Fruit fly (Drosophila melanogaster) Kc167 (cell line): ENCODE results near the gene Mlp84B.

Experiments used
- Myc ChIP-seq: fragments of >200 bp; optimal IDR thresholded peaks from 2 replicates; lab custom pipeline; 2017; ENCODE audit warnings: missing external identifiers
- Sin3A ChIP-seq: fragments of >200 bp; optimal IDR thresholded peaks from 2 replicates; lab custom pipeline; 2018; ENCODE audit warnings: missing external identifiers
- h ChIP-seq: fragments of >200 bp; optimal IDR thresholded peaks from 3 replicates; lab custom pipeline; 2018; ENCODE audit warnings: missing external identifiers
- insv ChIP-seq: fragments of >200 bp; optimal IDR thresholded peaks from 3 replicates; lab custom pipeline; 2018; ENCODE audit warnings: missing external identifiers
- psq ChIP-seq: fragments of >200 bp; optimal IDR thresholded peaks from 2 replicates; lab custom pipeline; 2017; ENCODE audit warnings: missing external identifiers
- ttk ChIP-seq: sonication (Bioruptor generic); optimal IDR thresholded peaks from 2 replicates; lab custom pipeline; 2017; ENCODE audit warnings: missing external identifiers

The Mlp84B gene

DNA sequence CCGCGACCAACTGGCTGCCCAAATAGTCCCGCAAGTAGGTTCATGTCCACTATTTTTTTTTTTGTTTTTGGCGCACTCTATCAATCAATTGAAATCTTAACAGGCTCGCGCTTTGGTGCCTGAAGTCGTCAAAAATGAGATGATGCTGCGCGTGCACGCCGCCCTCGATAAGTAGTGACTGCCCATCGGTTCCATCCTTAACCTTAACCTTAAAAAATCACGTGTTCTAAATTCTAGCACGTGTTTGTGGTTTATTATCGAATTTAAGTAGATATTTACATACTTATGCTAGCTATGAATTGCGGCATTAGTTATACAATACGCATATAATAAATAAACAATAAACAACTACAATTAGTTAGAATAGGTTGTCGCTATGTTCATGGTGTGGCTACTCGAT lies 23.2 kb downstream of the Mlp84B start:
- no peak for TF ChIP-seq Myc
- TF ChIP-seq psq (lab: Kevin White, UChicago), result no peak
- TF ChIP-seq h (lab: Kevin White, UChicago), result no peak
- no peak for TF ChIP-seq insv (lab: Kevin White, UChicago)
- no peak for TF ChIP-seq Sin3A
- no peak for TF ChIP-seq ttk (lab: Kevin White, UChicago)

DNA sequence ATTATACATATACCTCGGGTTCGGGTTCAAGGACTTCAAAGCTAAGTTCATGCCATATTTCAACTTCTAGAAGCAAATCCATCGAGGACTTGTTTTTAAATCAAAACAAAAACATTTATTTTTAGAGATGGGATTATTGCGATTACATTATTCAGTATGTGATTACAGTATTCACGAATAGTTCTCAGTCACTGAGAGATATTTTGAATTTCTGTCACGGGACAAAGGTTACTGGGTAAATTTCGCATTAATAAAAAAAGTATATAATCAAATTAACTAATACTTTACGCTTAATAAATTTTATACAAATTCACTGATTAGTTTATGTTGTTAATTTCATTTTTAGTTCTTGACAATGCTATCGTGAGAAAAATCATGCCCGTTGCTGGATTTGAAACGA lies 23.9 kb downstream of the Mlp84B start:
- no peak for TF ChIP-seq Sin3A
- no peak for TF ChIP-seq insv (lab: Kevin White, UChicago)
- no peak for TF ChIP-seq psq (lab: Kevin White, UChicago)
- no peak for TF ChIP-seq ttk (lab: Kevin White, UChicago)
- TF ChIP-seq h (lab: Kevin White, UChicago), result no peak

DNA sequence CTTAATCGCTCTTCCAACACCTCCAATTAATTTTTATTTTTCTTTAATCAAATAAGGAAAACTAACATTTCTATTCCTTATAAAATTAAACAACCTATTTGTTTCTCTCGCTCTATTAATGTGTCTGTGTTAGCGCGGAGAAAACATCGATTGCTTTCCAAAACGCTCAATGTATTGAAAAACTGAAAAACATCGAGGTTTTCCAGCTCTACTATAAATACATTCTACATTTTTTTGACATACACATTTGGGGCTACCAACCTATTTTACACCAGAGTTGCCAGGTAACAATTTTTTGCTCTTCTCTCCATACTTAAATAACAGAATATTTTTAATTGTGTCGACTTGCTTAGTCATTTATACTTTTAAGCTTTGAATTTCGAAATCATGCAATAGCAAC lies 25.6 kb downstream of the Mlp84B start:
- TF ChIP-seq insv (lab: Kevin White, UChicago) (no peak), ttk (lab: Kevin White, UChicago) (no peak), psq (lab: Kevin White, UChicago) (no peak)

DNA sequence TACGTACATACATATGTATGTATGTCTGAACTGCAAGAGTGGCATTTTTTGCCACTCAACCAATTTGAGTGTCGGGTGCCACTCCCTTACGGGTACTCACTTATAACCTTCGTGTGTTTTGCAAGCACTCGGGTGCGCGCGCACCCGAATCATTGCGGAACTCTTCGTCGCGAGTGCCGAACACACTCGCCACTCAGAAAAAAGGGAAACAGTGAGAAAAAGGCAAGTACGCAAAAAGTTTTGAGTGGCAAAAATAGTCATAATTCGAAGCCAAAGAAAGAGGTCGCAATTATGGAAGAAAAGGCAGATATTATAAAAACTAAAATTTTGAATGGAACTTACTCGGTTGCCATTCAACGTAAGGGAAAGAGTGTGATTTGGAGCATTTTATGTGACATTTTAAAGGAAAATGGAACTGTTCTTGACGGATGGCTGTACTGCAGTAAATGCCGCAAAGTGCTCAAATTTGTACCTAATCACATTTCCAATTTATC lies 27.1 kb downstream of the Mlp84B start:
- TF ChIP-seq Sin3A, result no peak
- TF ChIP-seq Myc, result no peak
- no peak for TF ChIP-seq psq (lab: Kevin White, UChicago)

DNA sequence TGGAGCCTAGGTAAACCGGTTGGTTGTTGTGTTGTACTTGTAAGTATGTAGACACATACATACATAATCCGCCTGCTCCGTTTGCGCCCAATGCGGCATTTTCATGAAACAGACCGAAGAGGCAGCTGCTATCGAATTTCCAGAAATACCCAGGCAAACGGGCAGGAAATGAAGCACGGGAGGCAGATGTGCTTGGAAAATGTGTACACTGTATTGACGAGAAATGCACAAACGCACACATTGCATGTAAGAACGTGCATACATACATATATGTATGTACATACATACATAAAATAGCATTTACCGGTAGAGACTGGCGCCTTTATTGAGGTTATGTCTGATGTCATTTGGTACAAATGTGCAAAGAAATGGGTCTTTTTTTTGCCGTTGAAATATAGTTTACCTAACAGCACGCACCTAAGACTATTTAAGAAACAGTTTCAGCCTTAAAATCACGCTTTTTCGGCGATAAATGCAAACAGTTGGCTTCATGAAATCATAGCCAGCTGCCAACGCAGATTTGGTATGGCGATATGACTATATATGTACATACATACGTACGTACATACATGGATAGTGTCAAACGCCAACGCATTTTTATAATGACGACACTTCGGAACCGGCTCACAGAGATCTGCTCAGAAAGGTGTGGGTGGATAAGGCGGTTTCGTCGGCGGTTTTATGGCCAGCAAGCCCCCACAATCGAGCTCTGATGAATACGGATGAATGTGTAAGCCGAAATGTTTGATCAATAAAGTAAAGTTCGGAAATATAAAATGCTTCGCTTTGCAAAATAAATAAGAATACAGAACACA lies 27.8 kb downstream of the Mlp84B start:
- TF ChIP-seq Myc, result no peak
- TF ChIP-seq h (lab: Kevin White, UChicago), result no peak
- no peak for TF ChIP-seq ttk (lab: Kevin White, UChicago)
- TF ChIP-seq insv (lab: Kevin White, UChicago), result no peak
- TF ChIP-seq psq (lab: Kevin White, UChicago), result no peak
- TF ChIP-seq Sin3A, result no peak

DNA sequence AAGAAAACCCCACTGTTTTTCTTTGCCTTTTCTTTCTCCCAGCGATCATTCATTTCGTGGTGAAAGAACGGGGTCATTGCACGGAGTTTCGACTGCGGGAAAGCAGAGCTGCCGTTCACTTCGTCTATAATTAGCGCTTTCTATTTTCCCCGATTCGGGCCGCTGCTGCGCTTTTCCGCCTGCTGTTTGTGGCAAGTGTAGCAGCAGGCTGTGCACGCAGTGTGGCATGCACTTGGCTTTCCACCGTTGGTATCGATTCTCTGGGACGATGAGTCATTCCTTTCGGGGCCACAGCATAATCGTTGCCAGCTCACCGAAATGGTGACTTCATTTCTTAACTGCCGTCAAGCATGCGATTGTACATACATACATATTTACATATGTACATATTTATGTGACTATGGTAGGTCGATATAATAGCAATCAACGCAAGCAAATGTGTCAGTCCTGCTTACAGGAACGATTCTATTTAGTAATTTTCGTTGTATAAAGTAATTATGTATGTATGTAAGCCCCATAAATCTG lies 28.6 kb downstream of the Mlp84B start:
- no peak for TF ChIP-seq Sin3A

DNA sequence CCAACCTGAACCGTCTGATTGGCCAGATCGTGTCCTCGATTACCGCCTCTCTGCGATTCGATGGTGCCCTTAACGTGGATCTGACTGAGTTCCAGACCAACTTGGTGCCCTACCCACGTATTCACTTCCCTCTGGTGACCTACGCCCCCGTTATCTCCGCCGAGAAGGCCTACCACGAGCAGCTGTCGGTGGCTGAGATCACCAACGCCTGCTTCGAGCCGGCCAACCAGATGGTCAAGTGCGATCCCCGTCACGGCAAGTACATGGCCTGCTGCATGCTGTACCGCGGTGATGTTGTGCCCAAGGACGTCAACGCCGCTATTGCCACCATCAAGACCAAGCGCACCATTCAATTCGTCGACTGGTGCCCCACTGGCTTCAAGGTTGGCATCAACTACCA lies 29.6 kb downstream of the Mlp84B start:
- no peak for TF ChIP-seq Myc
- TF ChIP-seq Sin3A, result no peak
- TF ChIP-seq ttk (lab: Kevin White, UChicago), result no peak
- TF ChIP-seq psq (lab: Kevin White, UChicago), result no peak
- TF ChIP-seq insv (lab: Kevin White, UChicago), result no peak
- TF ChIP-seq h (lab: Kevin White, UChicago), result no peak

DNA sequence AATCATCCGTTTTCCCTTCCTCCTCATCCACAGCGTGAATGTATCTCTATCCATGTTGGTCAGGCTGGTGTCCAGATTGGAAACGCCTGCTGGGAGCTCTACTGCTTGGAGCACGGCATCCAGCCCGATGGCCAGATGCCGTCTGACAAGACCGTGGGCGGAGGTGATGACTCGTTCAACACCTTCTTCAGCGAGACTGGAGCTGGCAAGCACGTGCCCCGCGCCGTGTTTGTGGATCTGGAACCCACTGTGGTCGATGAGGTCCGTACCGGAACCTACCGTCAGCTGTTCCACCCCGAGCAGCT lies 30.4 kb downstream of the Mlp84B start:
- no peak for TF ChIP-seq ttk (lab: Kevin White, UChicago)

DNA sequence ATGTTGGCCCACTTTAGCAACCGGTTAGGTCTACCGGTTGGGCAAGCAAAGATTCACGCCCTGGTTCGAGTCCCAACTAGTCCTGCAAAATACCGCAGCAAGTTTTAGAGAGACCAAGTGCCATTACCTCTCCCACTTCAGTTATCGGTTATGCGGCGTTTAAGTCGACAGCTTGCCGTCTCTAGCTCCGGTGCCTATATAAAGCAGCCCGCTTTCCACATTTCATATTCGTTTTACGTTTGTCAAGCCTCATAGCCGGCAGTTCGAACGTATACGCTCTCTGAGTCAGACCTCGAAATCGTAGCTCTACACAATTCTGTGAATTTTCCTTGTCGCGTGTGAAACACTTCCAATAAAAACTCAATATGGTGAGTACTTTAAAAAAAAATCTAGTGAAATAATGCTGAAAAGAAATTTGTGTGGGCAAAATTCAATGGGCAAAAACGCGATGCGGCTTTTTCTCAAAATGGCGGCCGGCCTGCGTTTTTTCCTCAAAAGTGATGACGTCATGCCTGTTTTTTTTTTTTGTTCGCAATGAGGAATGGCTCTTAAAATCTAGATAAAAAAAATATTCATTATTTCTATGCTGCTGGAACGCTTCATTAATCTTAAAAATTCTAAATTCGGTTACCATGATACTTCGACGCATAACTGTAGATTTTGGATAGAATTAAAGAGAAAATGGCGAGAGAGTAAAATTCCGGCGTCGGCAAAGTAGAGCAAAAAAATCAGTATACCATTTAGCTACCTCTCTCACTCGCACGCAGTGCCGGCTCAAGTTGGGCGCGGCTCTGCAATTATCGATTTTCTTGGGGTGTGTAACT lies 30.9 kb downstream of the Mlp84B start, which contains the start of gene alphaTub84B:
TSS of gene alphaTub84B (plus strand) at position 223 of the 824 bp plus-strand sequence.
- TF ChIP-seq Myc, result no peak
- no peak for TF ChIP-seq psq (lab: Kevin White, UChicago)
- TF ChIP-seq Sin3A, result no peak
- TF ChIP-seq ttk (lab: Kevin White, UChicago), result no peak
- TF ChIP-seq h (lab: Kevin White, UChicago), result no peak
- no peak for TF ChIP-seq insv (lab: Kevin White, UChicago)

DNA sequence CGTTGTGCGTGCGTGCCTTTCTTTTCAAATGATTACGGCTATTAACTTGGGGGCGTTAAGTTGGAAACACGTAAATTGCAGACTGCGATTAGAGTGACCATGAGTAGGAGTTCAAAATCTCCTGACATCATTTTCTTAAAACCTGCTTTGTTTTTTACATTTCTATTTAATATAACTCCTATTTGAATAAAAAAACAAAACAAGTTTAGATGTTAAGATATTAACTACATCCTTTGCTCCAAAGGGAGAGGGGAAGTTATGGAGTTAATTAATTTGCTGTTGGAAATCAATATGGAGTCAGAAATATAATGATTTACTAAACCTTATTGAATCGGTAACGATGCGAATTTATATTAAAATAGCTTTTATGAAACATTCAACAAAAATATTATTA lies 31.6 kb downstream of the Mlp84B start, which contains the start of gene Tailor:
TSS of gene Tailor (minus strand) at position 101 of the 394 bp plus-strand sequence.
- no peak for TF ChIP-seq Sin3A
- TF ChIP-seq psq (lab: Kevin White, UChicago), result no peak
- TF ChIP-seq insv (lab: Kevin White, UChicago), result no peak
- no peak for TF ChIP-seq Myc
- TF ChIP-seq h (lab: Kevin White, UChicago), result no peak
- no peak for TF ChIP-seq ttk (lab: Kevin White, UChicago)

DNA sequence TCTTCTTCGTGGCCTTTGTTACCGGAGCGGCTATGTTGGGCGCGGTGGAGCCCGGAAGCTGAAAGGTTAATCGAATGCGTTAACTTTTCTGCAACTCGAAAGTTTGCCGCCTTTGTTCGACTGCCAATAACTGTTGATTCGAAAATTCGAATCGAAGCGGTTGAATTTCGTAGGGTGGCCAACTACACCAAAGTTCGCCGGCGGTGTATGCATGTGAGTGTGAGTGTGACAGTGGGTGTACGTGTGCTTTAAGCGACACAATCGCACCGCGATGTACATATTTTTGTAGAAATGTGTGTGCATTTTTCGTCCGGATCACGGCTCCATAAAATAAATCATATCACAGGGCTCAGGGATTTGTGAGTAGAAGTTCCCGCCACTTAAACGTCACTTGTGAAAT lies 32.1 kb downstream of the Mlp84B start:
- TF ChIP-seq h (lab: Kevin White, UChicago) (no peak), ttk (lab: Kevin White, UChicago) (no peak), Myc (no peak), psq (lab: Kevin White, UChicago) (no peak), Sin3A (no peak), insv (lab: Kevin White, UChicago) (no peak)

DNA sequence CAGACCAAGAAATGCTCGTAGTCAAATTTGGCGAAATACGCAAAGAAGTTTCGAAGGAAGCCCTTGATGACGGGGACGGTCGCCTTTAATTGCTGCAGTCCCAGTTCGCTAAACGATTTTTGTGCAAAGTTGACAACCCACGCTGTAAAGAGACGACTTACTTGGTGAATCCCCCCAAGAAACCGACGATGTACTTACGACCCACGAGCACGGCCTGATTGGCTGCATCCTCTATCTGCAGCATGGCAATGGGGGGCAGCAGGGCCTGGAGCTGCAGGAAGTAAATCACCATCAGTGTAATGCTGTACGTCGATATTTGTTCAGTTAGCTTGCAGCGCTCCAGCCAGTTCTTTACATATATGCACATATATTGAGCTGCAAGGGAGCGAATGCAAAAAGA lies 33.8 kb downstream of the Mlp84B start:
- no peak for TF ChIP-seq ttk (lab: Kevin White, UChicago)
- TF ChIP-seq Sin3A, result no peak
- no peak for TF ChIP-seq psq (lab: Kevin White, UChicago)

DNA sequence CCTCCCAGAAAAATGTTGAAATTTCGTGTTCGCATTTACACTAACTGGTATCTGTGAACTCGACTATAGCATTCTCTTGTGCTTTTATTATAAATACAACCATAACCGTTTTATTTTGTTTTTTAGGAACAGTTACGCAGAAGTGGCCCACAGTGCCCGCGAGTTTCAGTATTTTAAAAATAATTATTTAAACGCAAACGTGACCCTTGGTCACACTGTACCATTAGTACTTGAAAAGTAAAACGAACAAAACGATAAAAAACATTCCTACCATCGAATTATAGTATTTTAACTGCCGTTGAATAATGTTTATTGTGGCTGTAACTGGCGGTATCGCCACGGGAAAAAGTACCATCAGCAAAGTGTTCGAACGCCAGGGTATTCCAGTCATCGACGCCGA lies 35.6 kb downstream of the Mlp84B start, which contains the start of gene Dpck:
TSS of gene Dpck (plus strand) at position 211 of the 400 bp plus-strand sequence.
- TF ChIP-seq insv (lab: Kevin White, UChicago) (no peak), Sin3A (no peak), h (lab: Kevin White, UChicago) (no peak), ttk (lab: Kevin White, UChicago) (no peak), psq (lab: Kevin White, UChicago) (no peak), Myc (no peak)
